Worm (Caenorhabditis elegans): ENCODE data around the gene F54C9.7.

ce11 chrII:8562002-8562401 is 11.1 kb upstream of the F54C9.7 start, which contains the start of gene F54C9.14:
- no peak for TF ChIP-seq ama-1 (optimal IDR thresholded peaks at IDR 0.05)
- TF ChIP-seq ets-7 (tag; optimal IDR thresholded peaks at IDR 0.05), result no peak
- TF ChIP-seq sea-1 (GFP tag; conservative IDR thresholded peaks at IDR 0.05), result no peak
- no peak for TF ChIP-seq aly-1 (tag; optimal IDR thresholded peaks at IDR 0.05)
- TF ChIP-seq flt-1 (GFP tag; IDR thresholded peaks at IDR 0.05), result no peak
